Fruit fly (Drosophila melanogaster) whole organism, adult: ENCODE results near the gene CG13894.

Source experiments
- CG11617 ChIP-seq: fragments of 200-800 bp; sonication (Bioruptor generic); optimal IDR thresholded peaks from 2 replicates; lab custom pipeline; 2017; ENCODE audit warnings: mild to moderate bottlenecking, missing biosample characterization, missing genetic modification reagents, missing genetic modification characterization
- CG12768 ChIP-seq: fragments of 200-800 bp; sonication (Bioruptor generic); optimal IDR thresholded peaks from 2 replicates; lab custom pipeline; 2017; ENCODE audit warnings: missing biosample characterization, missing genetic modification characterization, mild to moderate bottlenecking, moderate library complexity, missing genetic modification reagents
- CG14711 ChIP-seq: fragments of 200-800 bp; sonication (Bioruptor generic); optimal IDR thresholded peaks from 2 replicates; lab custom pipeline; 2018; ENCODE audit warnings: missing biosample characterization, mild to moderate bottlenecking, missing genetic modification characterization, moderate library complexity
- CG1620 ChIP-seq: fragments of 200-800 bp; sonication (Bioruptor generic); optimal IDR thresholded peaks from 2 replicates; lab custom pipeline; 2016; ENCODE audit warnings: missing biosample characterization, missing genetic modification characterization
- CG33017 ChIP-seq: fragments of 200-800 bp; sonication (Bioruptor generic); optimal IDR thresholded peaks from 2 replicates; lab custom pipeline; 2018; ENCODE audit warnings: missing biosample characterization, mild to moderate bottlenecking, missing genetic modification characterization, moderate library complexity
- CG5204 ChIP-seq: fragments of 200-800 bp; sonication (Bioruptor generic); optimal IDR thresholded peaks from 2 replicates; lab custom pipeline; 2016; ENCODE audit warnings: missing biosample characterization, missing genetic modification characterization
- CG7045 ChIP-seq: fragments of 200-800 bp; sonication (Bioruptor generic); optimal IDR thresholded peaks from 2 replicates; lab custom pipeline; 2017; ENCODE audit warnings: missing biosample characterization, mild to moderate bottlenecking, missing genetic modification characterization
- CG7101 ChIP-seq: fragments of 200-800 bp; sonication (Bioruptor generic); optimal IDR thresholded peaks from 2 replicates; lab custom pipeline; 2018; ENCODE audit warnings: missing biosample characterization, mild to moderate bottlenecking, missing genetic modification characterization, moderate library complexity
- Clk ChIP-seq: fragments of 200-800 bp; sonication (Bioruptor generic); optimal IDR thresholded peaks from 2 replicates; lab custom pipeline; 2017; ENCODE audit warnings: missing biosample characterization, missing genetic modification characterization
- Crg-1 ChIP-seq: fragments of 200-800 bp; sonication (Bioruptor generic); optimal IDR thresholded peaks from 2 replicates; lab custom pipeline; 2016; ENCODE audit warnings: missing biosample characterization, missing genetic modification characterization
- Hr96 ChIP-seq: fragments of 200-800 bp; sonication (Bioruptor generic); optimal IDR thresholded peaks from 2 replicates; lab custom pipeline; 2016; ENCODE audit warnings: missing biosample characterization, missing genetic modification characterization
- Mnt ChIP-seq: fragments of 200-800 bp; sonication (Bioruptor generic); optimal IDR thresholded peaks from 2 replicates; lab custom pipeline; 2016; ENCODE audit warnings: missing biosample characterization, mild to moderate bottlenecking, missing genetic modification characterization
- bab1 ChIP-seq: fragments of 200-800 bp; sonication (Bioruptor generic); optimal IDR thresholded peaks from 3 replicates; lab custom pipeline; 2019; ENCODE audit warnings: missing biosample characterization, mild to moderate bottlenecking, missing genetic modification characterization, moderate library complexity
- cic ChIP-seq: fragments of 200-800 bp; sonication (Bioruptor generic); optimal IDR thresholded peaks from 2 replicates; lab custom pipeline; 2017; ENCODE audit warnings: missing biosample characterization, mild to moderate bottlenecking, missing genetic modification characterization, moderate library complexity
- cnc ChIP-seq, 2 experiments: fragments of >200 bp; optimal IDR thresholded peaks; 2 replicates each; lab custom pipeline; 2017
- kay ChIP-seq: fragments of 200-800 bp; sonication (Bioruptor generic); peaks from one replicate; lab custom pipeline; 2016; ENCODE audit warnings: missing biosample characterization, missing genetic modification characterization, borderline replicate concordance
- ovo ChIP-seq: fragments of 200-800 bp; sonication (Bioruptor generic); optimal IDR thresholded peaks from 2 replicates; lab custom pipeline; 2016; ENCODE audit warnings: missing biosample characterization, missing genetic modification characterization
- pad ChIP-seq: fragments of 200-800 bp; sonication (Bioruptor generic); optimal IDR thresholded peaks from 3 replicates; lab custom pipeline; 2017; ENCODE audit warnings: missing biosample characterization, missing genetic modification characterization, mild to moderate bottlenecking, moderate library complexity, missing genetic modification reagents
- tj ChIP-seq: fragments of 200-800 bp; sonication (Bioruptor generic); optimal IDR thresholded peaks from 3 replicates; lab custom pipeline; 2017; ENCODE audit warnings: missing biosample characterization, mild to moderate bottlenecking, missing genetic modification characterization, moderate library complexity
- toe ChIP-seq: fragments of 200-800 bp; sonication (Bioruptor generic); optimal IDR thresholded peaks from 2 replicates; lab custom pipeline; 2016; ENCODE audit warnings: missing biosample characterization, missing genetic modification characterization

CG13894 gene

dm6 chr3L:707992-708489 lies 9.1 kb upstream of the CG13894 start, which contains the start of gene CG13895:
TSS of gene CG13895 (minus strand) at chr3L:708205.
- TF ChIP-seq CG1620 (GFP tag; lab: Kevin White, UChicago) (no peak), Clk (no peak), Hr96 (GFP tag; lab: Kevin White, UChicago) (peak; percentile 4), pad (GFP tag; lab: Kevin White, UChicago) (peak; percentile 37), bab1 (GFP tag; lab: Kevin White, UChicago) (peak; percentile 34), Mnt (GFP tag; lab: Kevin White, UChicago) (peak; percentile 46), CG7045 (GFP tag; lab: Kevin White, UChicago) (no peak)

dm6 chr3L:704661-705543 lies 6.0 kb upstream of the CG13894 start:
- TF ChIP-seq kay (GFP tag; lab: Kevin White, UChicago) (no peak), CG14711 (tag; lab: Kevin White, UChicago) (no peak), Mnt (GFP tag; lab: Kevin White, UChicago) (no peak), pad (GFP tag; lab: Kevin White, UChicago) (no peak), tj (GFP tag; lab: Kevin White, UChicago) (no peak), bab1 (GFP tag; lab: Kevin White, UChicago) (no peak), Crg-1 (no peak), CG7101 (tag; lab: Kevin White, UChicago) (no peak), CG12768 (GFP tag; lab: Kevin White, UChicago) (no peak), CG11617 (GFP tag; lab: Kevin White, UChicago) (no peak), Clk (no peak), Hr96 (GFP tag; lab: Kevin White, UChicago) (no peak), CG33017 (no peak), CG7045 (GFP tag; lab: Kevin White, UChicago) (no peak), cic (no peak), ovo (GFP tag; lab: Kevin White, UChicago) (no peak), CG5204 (GFP tag; lab: Kevin White, UChicago) (no peak)

DNA sequence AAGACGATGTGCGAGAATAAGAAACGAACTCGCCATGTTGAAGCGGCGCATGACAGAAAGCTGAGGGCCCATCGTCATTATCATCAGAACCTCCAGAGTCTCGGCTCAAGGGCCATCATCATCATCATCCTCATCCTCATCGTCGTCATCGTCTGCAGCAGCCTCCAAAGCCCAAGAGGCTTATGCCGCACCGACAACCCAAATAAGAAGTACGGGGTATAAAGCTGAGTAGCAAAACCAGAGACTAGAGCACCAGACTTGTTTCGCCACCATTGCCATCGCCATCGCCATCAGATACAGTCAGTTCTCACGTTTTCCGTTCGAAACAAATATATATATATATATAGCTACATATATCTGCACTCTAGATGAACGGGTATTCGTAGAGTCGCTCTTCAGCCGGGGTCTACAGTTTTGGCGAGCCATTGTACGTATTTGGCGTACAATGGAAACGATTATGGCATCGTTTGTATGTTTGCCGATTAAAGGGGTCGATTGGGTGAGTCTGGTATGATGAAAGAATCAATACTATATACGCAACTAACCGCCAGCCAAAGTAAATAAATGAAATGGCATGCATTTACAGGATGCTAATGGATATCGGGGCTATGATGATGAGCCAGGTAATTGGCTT lies 4.3 kb upstream of the CG13894 start:
- TF ChIP-seq CG11617 (GFP tag; lab: Kevin White, UChicago) (no peak), CG12768 (GFP tag; lab: Kevin White, UChicago) (no peak), CG1620 (GFP tag; lab: Kevin White, UChicago) (no peak), cic (no peak), tj (GFP tag; lab: Kevin White, UChicago) (no peak), cnc (optimal IDR thresholded peaks at IDR 0.05; lab: Kevin White, UChicago) (no peak), toe (GFP tag; lab: Kevin White, UChicago) (no peak), Clk (no peak), Hr96 (GFP tag; lab: Kevin White, UChicago) (no peak), CG7101 (tag; lab: Kevin White, UChicago) (no peak), pad (GFP tag; lab: Kevin White, UChicago) (no peak), Crg-1 (no peak), ovo (GFP tag; lab: Kevin White, UChicago) (no peak), CG5204 (GFP tag; lab: Kevin White, UChicago) (no peak)

dm6 chr3L:701798-702635 lies 3.1 kb upstream of the CG13894 start:
- no peak for TF ChIP-seq CG33017
- TF ChIP-seq Crg-1: no peak
- TF ChIP-seq Hr96 (GFP tag; lab: Kevin White, UChicago): no peak
- TF ChIP-seq CG11617 (GFP tag; lab: Kevin White, UChicago): no peak
- no peak for TF ChIP-seq tj (GFP tag; lab: Kevin White, UChicago)
- no peak for TF ChIP-seq cic
- TF ChIP-seq CG12768 (GFP tag; lab: Kevin White, UChicago): no peak

dm6 chr3L:700160-700917 lies 1.4 kb upstream of the CG13894 start:
- TF ChIP-seq pad (GFP tag; lab: Kevin White, UChicago) (no peak), CG7101 (tag; lab: Kevin White, UChicago) (no peak), Mnt (GFP tag; lab: Kevin White, UChicago) (no peak), Clk (no peak), cnc (optimal IDR thresholded peaks at IDR 0.05; lab: Kevin White, UChicago) (no peak), Hr96 (GFP tag; lab: Kevin White, UChicago) (no peak), CG33017 (no peak), ovo (GFP tag; lab: Kevin White, UChicago) (no peak), CG1620 (GFP tag; lab: Kevin White, UChicago) (no peak), CG12768 (GFP tag; lab: Kevin White, UChicago) (no peak), bab1 (GFP tag; lab: Kevin White, UChicago) (no peak), CG5204 (GFP tag; lab: Kevin White, UChicago) (no peak), kay (GFP tag; lab: Kevin White, UChicago) (no peak), tj (GFP tag; lab: Kevin White, UChicago) (no peak), cic (no peak), Crg-1 (no peak), CG11617 (GFP tag; lab: Kevin White, UChicago) (no peak), CG14711 (tag; lab: Kevin White, UChicago) (no peak), CG7045 (GFP tag; lab: Kevin White, UChicago) (no peak)
